Worm (Caenorhabditis elegans): ENCODE measurements around the gene nse-4.

DNA sequence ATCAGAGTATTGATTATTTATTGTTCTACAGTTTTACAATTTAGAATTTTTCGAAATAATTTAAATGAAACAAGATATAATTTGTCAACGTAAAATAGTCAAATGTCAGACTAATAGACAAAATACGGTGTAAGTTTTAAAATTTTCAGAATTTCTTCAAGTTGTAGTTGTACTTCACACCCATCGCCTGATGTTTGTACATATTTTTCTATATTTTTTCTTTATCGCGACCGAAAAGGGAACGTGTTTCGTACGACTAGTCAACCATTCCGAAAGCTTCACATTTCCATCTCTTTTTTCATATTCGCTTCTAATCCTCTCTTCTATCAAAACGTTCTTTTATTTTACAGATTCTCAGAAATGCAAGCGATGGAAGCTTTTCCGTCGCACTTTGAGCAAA is 23.8 kb downstream of the nse-4 start, which contains the start of gene twk-25:
- TF ChIP-seq W03F9.2 (tag; optimal IDR thresholded peaks at IDR 0.05) (no peak), him-1 (tag; optimal IDR thresholded peaks at IDR 0.05) (no peak)

All from whole organism, L4/young adult.